Fruit fly (Drosophila melanogaster) whole organism, larva: ENCODE measurements around the gene eyg.

Source experiments
- noc ChIP-seq: fragments of 200-800 bp; sonication (Bioruptor generic); optimal IDR thresholded peaks from 3 replicates; lab custom pipeline; 2019; ENCODE audit warnings: missing biosample characterization, mild to moderate bottlenecking, missing genetic modification characterization, moderate library complexity

The eyg gene

DNA sequence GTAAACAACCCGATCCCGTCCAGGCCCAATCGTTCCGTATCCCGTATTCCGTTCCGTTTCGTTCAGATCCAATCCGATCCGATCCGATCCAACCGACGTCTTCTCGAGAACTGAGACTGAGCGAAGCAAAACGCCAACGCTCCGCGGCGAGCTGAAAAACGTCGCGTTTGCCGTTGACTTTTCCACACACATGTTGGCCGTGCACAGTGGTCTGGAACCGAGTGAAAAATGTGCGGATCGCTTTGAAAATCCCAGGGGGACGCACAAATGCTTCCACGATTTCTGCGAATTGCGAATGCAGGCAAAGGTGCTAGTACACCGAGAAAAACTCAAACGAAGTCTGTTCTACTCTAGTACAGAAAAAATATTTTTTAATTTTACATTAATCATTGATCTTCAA lies 17.1 kb upstream of the eyg start, which contains the start of gene CG10663:
TSS of gene CG10663 (minus strand) at position 88 of the 400 bp plus-strand sequence.
- no peak for TF ChIP-seq noc (tag; lab: Kevin White, UChicago)

DNA sequence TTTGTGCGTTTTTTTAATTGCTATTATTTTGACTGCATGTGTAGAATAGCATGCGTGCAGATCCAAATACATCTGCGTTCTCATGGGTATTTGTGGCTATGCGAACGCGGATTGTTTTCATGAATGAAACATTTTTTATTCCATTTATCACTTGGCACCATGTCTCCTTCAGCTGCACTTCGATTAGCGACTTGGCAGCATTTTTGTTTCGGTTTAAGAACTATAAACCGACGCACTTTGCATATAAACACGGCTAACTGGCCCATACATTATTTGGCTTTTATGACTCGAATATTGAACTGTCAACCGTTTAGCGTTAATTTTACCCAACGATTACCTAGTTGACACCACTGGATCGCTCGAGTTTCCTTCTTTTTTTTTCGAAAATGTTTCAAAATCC lies 16.6 kb upstream of the eyg start:
- TF ChIP-seq noc (tag; lab: Kevin White, UChicago): no peak

DNA sequence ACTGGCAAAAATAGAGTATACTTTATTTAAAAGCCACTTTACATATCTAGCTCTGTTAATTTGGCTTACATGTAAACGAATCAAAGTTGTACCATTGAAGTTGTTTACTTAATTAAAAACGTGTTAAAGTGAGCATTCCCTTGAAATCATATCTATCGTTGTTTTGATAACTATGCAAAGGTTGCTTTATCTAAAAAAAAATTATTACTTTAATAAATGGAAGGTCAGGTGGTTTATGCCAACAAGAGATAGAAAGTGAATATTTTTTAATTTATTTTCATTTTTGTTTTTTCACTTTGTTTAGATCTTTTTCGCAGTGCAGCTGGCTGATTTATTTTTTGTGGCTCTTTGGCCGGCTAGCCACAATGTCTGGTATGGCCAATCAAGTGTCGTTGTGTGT lies 15.1 kb upstream of the eyg start:
- TF ChIP-seq noc (tag; lab: Kevin White, UChicago): peak; percentile 9

DNA sequence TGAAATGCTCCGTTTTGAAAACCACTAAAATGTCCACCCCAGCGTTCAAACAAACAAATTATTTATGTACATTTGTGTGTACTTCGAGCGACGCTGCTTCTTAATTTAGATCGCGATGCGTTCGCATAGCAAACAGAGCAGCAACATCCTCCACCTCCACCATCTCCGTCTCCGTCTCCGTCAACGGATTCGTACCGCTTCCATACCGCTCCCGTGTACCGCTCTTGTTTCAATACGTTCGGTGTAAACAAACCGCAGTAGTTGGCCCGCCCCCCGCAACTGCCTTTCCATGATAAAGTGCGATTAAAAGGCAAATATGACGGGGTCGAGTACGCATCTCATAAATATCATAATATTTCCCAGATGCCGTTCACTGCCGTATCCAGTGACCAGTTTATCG lies 14.4 kb upstream of the eyg start, which contains the start of gene CG33725:
TSS of gene CG33725 (plus strand) at position 364 of the 400 bp plus-strand sequence.
- no peak for TF ChIP-seq noc (tag; lab: Kevin White, UChicago)

DNA sequence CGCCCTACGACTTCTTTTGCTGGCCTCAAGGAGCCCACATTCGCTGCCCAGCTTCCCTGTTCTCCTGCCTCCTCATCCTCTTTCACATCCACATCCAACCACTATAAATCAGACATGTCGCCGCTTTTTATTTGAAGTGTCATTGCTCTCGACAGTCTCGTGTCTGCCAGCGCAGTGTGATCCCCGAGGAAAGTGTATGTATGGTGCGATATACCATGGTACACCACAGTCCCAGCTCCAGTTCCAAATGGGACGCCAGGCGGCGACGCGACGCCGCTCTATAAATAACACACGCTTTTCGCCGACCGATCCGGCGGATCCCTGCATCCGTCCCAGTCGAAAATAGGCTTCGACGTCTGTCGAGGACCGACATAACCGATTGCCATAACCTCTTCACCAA lies 10.4 kb upstream of the eyg start:
- TF ChIP-seq noc (tag; lab: Kevin White, UChicago): no peak

DNA sequence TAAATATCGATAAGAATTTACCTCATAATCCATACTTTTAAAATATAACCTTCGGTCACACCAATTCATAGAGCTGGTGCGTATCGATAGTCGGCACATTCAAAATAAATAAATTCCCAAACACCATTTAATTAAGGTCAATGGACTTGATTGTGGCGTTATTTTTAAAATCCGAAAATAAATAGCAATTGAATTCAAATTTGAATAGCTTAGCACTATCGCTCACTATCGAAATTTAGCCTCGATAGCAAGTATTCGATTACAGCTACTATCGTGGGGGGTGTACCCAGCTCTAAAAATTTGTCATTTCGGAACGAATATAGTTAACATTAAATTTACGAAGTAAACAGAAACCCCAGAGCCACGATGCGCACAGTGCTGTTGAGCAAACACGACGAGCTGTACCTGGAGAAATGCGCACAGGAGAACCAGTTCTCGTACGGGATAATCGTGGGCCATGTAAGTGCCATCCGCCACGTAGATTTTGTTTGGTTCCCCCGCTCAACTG lies 3.7 kb upstream of the eyg start, which contains the start of gene CG10616:
TSS of gene CG10616 (plus strand) at position 258 of the 508 bp plus-strand sequence.
- TF ChIP-seq noc (tag; lab: Kevin White, UChicago): no peak

DNA sequence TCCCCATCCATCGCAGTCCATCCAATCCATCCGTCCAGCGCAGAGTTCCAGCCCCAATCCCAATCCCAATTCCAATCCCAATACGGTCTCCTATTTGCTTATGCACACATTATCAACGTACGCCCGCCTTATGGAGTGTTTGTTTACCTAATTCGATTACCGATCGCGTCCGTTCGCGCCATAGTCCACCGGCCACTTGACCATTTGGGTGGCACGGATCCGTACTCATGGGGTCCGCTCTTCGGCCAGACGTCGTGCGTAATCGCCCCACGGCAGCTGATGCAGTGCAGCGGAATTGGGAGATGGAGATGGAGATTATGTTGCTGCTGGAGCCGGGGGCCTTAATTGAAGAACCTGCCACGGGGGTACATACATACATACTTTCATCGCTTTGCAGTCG lies 2.7 kb upstream of the eyg start:
- TF ChIP-seq noc (tag; lab: Kevin White, UChicago): no peak

DNA sequence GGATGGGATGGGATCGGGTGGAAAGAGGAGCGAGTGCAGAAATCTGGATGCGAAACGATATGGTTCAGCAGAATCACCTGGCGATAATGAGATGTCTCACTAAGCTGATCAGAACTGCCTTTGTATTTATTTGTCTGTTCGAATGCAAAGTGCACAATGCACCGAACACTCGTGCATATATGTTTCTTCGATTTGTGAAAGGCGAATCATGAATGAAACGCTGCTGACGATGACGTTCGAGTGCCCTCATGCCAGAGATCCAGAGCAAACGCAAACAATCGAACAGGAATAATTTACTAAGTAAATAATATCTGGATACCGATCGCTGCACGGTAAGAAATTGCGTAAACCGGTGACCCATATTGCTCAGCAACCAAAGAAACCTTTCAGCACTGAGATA lies 1.9 kb upstream of the eyg start, which contains the start of gene CG32102:
TSS of gene CG32102 (minus strand) at position 101 of the 400 bp plus-strand sequence.
- TF ChIP-seq noc (tag; lab: Kevin White, UChicago): no peak

DNA sequence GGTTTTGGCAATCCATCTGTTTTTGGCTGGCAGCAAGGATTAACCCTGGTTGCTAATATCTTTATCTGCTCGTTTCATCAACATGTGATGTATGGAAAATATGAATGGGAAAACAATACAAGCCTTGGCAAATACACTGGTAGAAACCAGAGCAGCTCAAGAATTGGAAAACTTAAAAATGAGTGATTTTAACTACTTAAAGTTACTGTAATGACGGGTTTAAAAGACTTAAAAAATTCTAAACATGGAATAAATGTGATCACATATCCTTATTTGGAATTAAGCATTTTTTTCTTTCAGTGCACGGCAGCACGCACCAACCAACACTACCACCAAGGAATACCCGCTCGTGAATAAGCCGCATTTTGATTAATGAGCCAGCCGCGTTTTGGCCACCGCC lies 2.6 kb downstream of the eyg start:
- TF ChIP-seq noc (tag; lab: Kevin White, UChicago): no peak

DNA sequence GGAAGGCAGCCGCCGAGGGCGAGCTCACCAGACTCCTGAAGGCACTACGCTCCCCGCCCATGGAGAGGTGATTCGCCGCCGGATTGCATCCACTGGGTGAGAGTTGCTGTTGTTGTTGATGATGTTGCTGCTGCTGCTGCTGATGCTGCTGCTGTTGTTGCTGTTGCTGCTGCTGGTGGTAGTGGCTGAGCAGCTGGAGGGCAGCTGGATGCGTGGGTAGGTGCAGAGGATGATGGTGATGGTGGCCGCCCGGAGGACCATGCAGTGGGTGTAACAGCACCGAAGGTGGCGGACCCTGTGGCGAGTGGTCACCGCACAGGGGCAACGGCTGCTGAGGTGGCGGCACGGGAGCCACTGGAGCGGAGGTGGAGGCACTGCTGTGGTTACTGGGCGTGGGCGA lies 4.2 kb downstream of the eyg start:
- no peak for TF ChIP-seq noc (tag; lab: Kevin White, UChicago)

DNA sequence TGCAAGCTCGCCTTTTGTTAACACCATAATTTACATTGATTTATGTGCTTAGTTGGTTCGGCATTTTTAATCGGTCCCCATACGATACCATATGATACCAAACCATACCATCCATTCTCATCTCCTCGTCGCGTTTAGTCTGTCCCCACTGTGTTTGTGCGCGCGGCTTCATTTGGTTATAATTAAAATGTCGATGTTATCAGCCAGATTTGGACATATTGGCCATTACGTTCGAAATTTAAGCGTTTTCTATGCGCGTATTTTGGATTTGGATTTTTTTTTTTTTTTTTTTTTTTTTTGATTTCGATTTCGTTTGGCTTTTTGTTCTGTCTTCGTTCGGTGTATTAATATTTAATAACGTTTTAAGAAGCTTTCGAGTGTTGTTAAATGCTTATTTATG lies 5.9 kb downstream of the eyg start:
- peak; percentile 14 for TF ChIP-seq noc (tag; lab: Kevin White, UChicago)

DNA sequence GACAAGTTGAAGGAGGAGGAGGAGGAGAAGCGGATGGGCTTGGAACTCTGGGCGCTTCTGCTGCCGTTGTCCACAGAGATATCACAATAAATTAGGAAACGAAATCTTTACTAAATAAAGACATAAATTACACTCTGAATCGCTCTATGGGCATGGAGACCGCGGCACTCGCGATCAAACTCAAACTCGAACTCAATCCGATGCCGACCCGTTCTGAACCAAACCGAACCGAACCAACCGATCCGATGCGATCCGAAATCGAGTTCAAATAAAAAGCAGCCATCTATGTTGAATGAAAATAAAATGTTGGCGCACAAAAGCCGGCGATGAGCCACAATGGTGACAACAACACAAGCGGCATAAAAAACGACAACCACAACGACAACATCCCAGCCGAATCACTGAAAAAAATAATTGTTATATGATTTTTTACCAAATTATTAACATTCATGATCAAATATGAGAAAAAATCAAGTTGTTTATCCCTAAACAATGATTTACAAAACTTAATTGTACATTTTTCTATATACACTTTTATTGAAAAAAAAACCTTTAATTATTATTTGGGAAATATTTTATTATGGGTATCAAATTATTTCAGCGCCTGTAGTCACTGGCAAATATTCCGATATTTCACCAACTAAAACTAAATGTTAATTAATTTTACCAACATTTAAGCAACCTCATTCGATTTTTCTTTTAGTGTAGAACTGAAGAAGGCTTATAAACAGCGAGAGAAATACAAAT lies 10.7 kb downstream of the eyg start:
- TF ChIP-seq noc (tag; lab: Kevin White, UChicago): peak; percentile 70

DNA sequence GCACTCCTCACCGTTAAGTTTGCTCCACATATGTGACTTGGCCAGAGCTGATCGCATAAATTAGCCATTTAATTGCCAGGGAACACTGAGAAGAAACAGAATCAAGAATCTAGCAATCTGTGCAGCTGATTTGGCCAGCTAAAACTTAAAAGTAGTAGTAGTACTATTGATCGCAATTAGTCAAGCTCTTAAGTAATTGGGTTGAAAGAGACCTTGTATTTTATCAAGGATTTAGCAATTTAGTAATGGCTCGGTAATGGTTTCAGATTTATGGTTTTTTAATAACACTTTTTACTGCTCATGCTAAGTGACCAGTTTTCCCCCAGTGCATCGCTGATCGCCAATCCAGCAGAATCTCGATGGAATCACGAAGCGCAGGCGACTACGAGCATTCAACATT lies 12.8 kb downstream of the eyg start:
- no peak for TF ChIP-seq noc (tag; lab: Kevin White, UChicago)

DNA sequence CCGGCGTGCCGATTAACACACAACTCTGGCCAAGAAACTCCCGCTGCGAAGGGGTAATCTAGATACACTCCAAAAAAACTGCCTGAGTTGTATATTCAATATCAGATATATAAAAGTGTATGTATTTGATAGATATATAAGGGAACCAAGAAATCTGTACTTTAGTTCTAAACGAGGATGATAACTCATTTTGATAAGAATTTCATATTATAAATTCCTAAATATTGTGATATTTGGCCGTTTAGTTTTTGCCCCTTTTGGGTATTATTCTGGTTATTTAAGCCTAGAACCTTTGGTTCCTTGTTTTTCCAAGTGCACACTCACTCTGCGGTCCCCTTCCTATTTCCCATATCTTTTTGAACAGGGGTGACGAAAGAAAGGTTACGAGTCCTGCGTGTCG lies 14.3 kb downstream of the eyg start:
- no peak for TF ChIP-seq noc (tag; lab: Kevin White, UChicago)

DNA sequence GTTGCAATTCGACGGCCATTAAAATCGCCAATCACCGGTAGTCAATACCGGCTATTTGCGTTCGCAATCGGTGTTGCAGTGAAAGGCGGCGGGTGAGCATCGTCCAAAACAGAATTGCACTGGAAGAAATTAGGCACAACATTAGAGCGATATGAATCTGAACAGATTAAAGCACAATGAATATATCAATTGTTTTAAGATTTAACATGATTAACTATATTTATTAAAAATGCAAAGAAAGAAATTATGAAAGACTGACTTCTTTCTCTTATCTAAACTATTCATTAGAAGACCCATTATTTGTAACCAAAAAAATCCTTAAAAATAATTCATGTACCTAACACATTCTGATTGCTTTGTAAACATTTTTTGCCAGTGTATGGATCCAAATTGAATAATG lies 20.3 kb downstream of the eyg start:
- no peak for TF ChIP-seq noc (tag; lab: Kevin White, UChicago)

DNA sequence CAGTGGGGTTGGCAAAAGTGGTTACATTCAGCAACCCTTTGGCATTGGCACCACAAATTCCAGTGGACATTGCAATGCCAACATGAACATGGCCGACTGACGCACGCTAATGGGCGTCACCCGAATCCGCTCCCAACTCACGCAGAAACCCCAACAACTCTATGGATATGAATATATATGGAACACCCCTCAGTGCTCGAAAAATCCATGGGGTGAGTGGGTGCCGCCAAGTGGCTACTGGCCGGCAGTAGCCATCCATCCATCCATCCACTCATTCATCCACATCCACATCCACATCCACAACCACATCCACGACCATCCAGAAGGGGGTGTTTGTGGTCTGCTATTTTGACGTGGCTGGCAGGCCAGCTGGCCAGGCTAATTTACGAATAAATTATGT lies 20.7 kb downstream of the eyg start:
- TF ChIP-seq noc (tag; lab: Kevin White, UChicago): no peak

DNA sequence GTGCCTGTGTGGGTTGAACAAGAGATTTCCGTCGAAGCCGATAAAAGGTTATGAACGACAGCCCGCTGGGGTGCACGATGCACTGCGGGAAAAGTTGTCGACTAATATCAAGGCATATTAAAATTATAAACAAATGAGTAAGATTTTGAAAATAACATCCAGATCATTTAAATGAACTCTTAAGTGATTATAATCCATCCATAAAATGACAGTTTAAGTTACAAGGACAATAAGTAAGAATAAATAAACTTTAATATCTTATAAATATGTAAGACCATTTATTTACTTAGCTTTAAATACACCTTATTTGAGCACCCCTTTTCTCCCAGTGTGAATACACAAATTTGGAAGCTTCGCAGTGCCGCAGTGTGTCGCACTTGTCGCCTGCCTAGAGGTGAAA lies 23.8 kb downstream of the eyg start:
- TF ChIP-seq noc (tag; lab: Kevin White, UChicago): no peak
